Worm (Caenorhabditis elegans): ENCODE measurements around the gene F53F1.2.

F53F1.2 gene

ce11 chrV:13417513-13417912 is 10.9 kb downstream of the F53F1.2 start, which contains the start of gene F53F1.6:
F53F1.6 (minus strand) TSS chrV:13417613.
- TF ChIP-seq T22C8.4 (GFP tag; IDR thresholded peaks at IDR 0.05): no peak
- no peak for TF ChIP-seq ztf-29 (GFP tag; IDR thresholded peaks at IDR 0.05)
- no peak for TF ChIP-seq ref-1 (GFP tag; conservative IDR thresholded peaks at IDR 0.05)
- no peak for TF ChIP-seq klf-2 (GFP tag; conservative IDR thresholded peaks at IDR 0.05)
- no peak for TF ChIP-seq ztf-23 (GFP tag; IDR thresholded peaks at IDR 0.05)
- TF ChIP-seq med-1 (GFP tag; optimal IDR thresholded peaks at IDR 0.05; ENCODE audit: insufficient read depth): no peak
- TF ChIP-seq cog-1 (tag; optimal IDR thresholded peaks at IDR 0.05): no peak
- TF ChIP-seq flt-1 (GFP tag; IDR thresholded peaks at IDR 0.05): no peak
- TF ChIP-seq tab-1 (GFP tag; IDR thresholded peaks at IDR 0.05): no peak

ce11 chrV:13420640-13421039 is 14.0 kb downstream of the F53F1.2 start, which contains the start of gene srv-8:
srv-8 (minus strand) TSS chrV:13420740.
- no peak for TF ChIP-seq T22C8.4 (GFP tag; IDR thresholded peaks at IDR 0.05)
- no peak for TF ChIP-seq flt-1 (GFP tag; IDR thresholded peaks at IDR 0.05)
- TF ChIP-seq med-1 (GFP tag; optimal IDR thresholded peaks at IDR 0.05; ENCODE audit: insufficient read depth): no peak
- TF ChIP-seq tab-1 (GFP tag; IDR thresholded peaks at IDR 0.05): no peak
- no peak for TF ChIP-seq ztf-23 (GFP tag; IDR thresholded peaks at IDR 0.05)
- TF ChIP-seq klf-2 (GFP tag; conservative IDR thresholded peaks at IDR 0.05): no peak
- no peak for TF ChIP-seq cog-1 (tag; optimal IDR thresholded peaks at IDR 0.05)
- no peak for TF ChIP-seq ref-1 (GFP tag; conservative IDR thresholded peaks at IDR 0.05)
- no peak for TF ChIP-seq ztf-29 (GFP tag; IDR thresholded peaks at IDR 0.05)

ce11 chrV:13421697-13422096 is 15.1 kb downstream of the F53F1.2 start:
- no peak for TF ChIP-seq T22C8.4 (GFP tag; IDR thresholded peaks at IDR 0.05)
- TF ChIP-seq ztf-29 (GFP tag; IDR thresholded peaks at IDR 0.05): no peak
- no peak for TF ChIP-seq cog-1 (tag; optimal IDR thresholded peaks at IDR 0.05)
- TF ChIP-seq flt-1 (GFP tag; IDR thresholded peaks at IDR 0.05): no peak

- TF ChIP-seq ztf-23 (GFP tag; IDR thresholded peaks at IDR 0.05) (no peak), ref-1 (GFP tag; conservative IDR thresholded peaks at IDR 0.05) (no peak), ztf-29 (GFP tag; IDR thresholded peaks at IDR 0.05) (no peak), T22C8.4 (GFP tag; IDR thresholded peaks at IDR 0.05) (no peak), flt-1 (GFP tag; IDR thresholded peaks at IDR 0.05) (no peak), klf-2 (GFP tag; conservative IDR thresholded peaks at IDR 0.05) (no peak), tab-1 (GFP tag; IDR thresholded peaks at IDR 0.05) (no peak), med-1 (GFP tag; optimal IDR thresholded peaks at IDR 0.05; ENCODE audit: insufficient read depth) (no peak), cog-1 (tag; optimal IDR thresholded peaks at IDR 0.05) (no peak)
These were observed 16.4 kb downstream of the F53F1.2 start, which contains the start of gene srv-9 for ce11 chrV:13423045-13423444. srv-9 (minus strand) TSS chrV:13423145.

ce11 chrV:13423608-13424007 is 17.0 kb downstream of the F53F1.2 start, which contains the start of gene srv-10:
srv-10 (plus strand) TSS chrV:13423908.
- no peak for TF ChIP-seq flt-1 (GFP tag; IDR thresholded peaks at IDR 0.05)

- TF ChIP-seq med-1 (GFP tag; optimal IDR thresholded peaks at IDR 0.05; ENCODE audit: insufficient read depth): no peak
- TF ChIP-seq tab-1 (GFP tag; IDR thresholded peaks at IDR 0.05): no peak
- TF ChIP-seq cog-1 (tag; optimal IDR thresholded peaks at IDR 0.05): no peak
- TF ChIP-seq ztf-23 (GFP tag; IDR thresholded peaks at IDR 0.05): no peak
- TF ChIP-seq flt-1 (GFP tag; IDR thresholded peaks at IDR 0.05): no peak
- no peak for TF ChIP-seq T22C8.4 (GFP tag; IDR thresholded peaks at IDR 0.05)
- no peak for TF ChIP-seq ztf-29 (GFP tag; IDR thresholded peaks at IDR 0.05)
- no peak for TF ChIP-seq klf-2 (GFP tag; conservative IDR thresholded peaks at IDR 0.05)
These were observed 20.1 kb downstream of the F53F1.2 start, which contains the start of gene srd-18 for ce11 chrV:13426764-13427163. srd-18 (minus strand) TSS chrV:13426864.

ce11 chrV:13427378-13427777 is 20.8 kb downstream of the F53F1.2 start:
- TF ChIP-seq tab-1 (GFP tag; IDR thresholded peaks at IDR 0.05) (no peak), ztf-23 (GFP tag; IDR thresholded peaks at IDR 0.05) (no peak), klf-2 (GFP tag; conservative IDR thresholded peaks at IDR 0.05) (no peak), ztf-29 (GFP tag; IDR thresholded peaks at IDR 0.05) (no peak), med-1 (GFP tag; optimal IDR thresholded peaks at IDR 0.05; ENCODE audit: insufficient read depth) (no peak), cog-1 (tag; optimal IDR thresholded peaks at IDR 0.05) (no peak)

ce11 chrV:13428660-13429059 is 22.0 kb downstream of the F53F1.2 start, which contains the start of gene srd-19:
srd-19 (minus strand) TSS chrV:13428760.
- TF ChIP-seq cog-1 (tag; optimal IDR thresholded peaks at IDR 0.05) (no peak), flt-1 (GFP tag; IDR thresholded peaks at IDR 0.05) (no peak), ztf-29 (GFP tag; IDR thresholded peaks at IDR 0.05) (no peak), ztf-23 (GFP tag; IDR thresholded peaks at IDR 0.05) (no peak), ref-1 (GFP tag; conservative IDR thresholded peaks at IDR 0.05) (no peak), tab-1 (GFP tag; IDR thresholded peaks at IDR 0.05) (no peak), T22C8.4 (GFP tag; IDR thresholded peaks at IDR 0.05) (no peak), klf-2 (GFP tag; conservative IDR thresholded peaks at IDR 0.05) (no peak), med-1 (GFP tag; optimal IDR thresholded peaks at IDR 0.05; ENCODE audit: insufficient read depth) (no peak)

ce11 chrV:13432364-13432763 is 25.7 kb downstream of the F53F1.2 start, which contains the start of gene srd-17:
srd-17 (minus strand) TSS chrV:13432714.
- no peak for TF ChIP-seq med-1 (GFP tag; optimal IDR thresholded peaks at IDR 0.05; ENCODE audit: insufficient read depth)
- TF ChIP-seq tab-1 (GFP tag; IDR thresholded peaks at IDR 0.05): no peak
- TF ChIP-seq cog-1 (tag; optimal IDR thresholded peaks at IDR 0.05): no peak
- no peak for TF ChIP-seq ztf-29 (GFP tag; IDR thresholded peaks at IDR 0.05)
- no peak for TF ChIP-seq T22C8.4 (GFP tag; IDR thresholded peaks at IDR 0.05)

- TF ChIP-seq ztf-23 (GFP tag; IDR thresholded peaks at IDR 0.05) (no peak), T22C8.4 (GFP tag; IDR thresholded peaks at IDR 0.05) (no peak), med-1 (GFP tag; optimal IDR thresholded peaks at IDR 0.05; ENCODE audit: insufficient read depth) (no peak), ztf-29 (GFP tag; IDR thresholded peaks at IDR 0.05) (no peak), tab-1 (GFP tag; IDR thresholded peaks at IDR 0.05) (no peak), flt-1 (GFP tag; IDR thresholded peaks at IDR 0.05) (no peak), cog-1 (tag; optimal IDR thresholded peaks at IDR 0.05) (no peak), ref-1 (GFP tag; conservative IDR thresholded peaks at IDR 0.05) (no peak), klf-2 (GFP tag; conservative IDR thresholded peaks at IDR 0.05) (no peak)
These were observed 31.0 kb downstream of the F53F1.2 start, which contains the start of gene mes-4 for ce11 chrV:13437473-13438074. mes-4 (minus strand) TSS chrV:13437545.
